Fruit fly (Drosophila melanogaster): ENCODE results near the gene PCID2.

dm6 chr3L:11588594-11588993 lies 37.6 kb upstream of the PCID2 start:
- TF ChIP-seq CG14655 (GFP tag; optimal IDR thresholded peaks at IDR 0.05) (no peak), CG13204 (GFP tag; optimal IDR thresholded peaks at IDR 0.05) (no peak), EcR (GFP tag; optimal IDR thresholded peaks at IDR 0.05) (no peak), Snoo (tag; optimal IDR thresholded peaks at IDR 0.05) (no peak), CG8159 (tag; optimal IDR thresholded peaks at IDR 0.05) (no peak), Pif1B (GFP tag; optimal IDR thresholded peaks at IDR 0.05) (no peak)
